Worm (Caenorhabditis elegans): ENCODE measurements around the gene dpy-8.

ce11 chrX:5105703-5106102 lies 44.6 kb downstream of the dpy-8 start:
- no peak for TF ChIP-seq ces-1 (GFP tag; optimal IDR thresholded peaks at IDR 0.05)
- TF ChIP-seq elt-3 (tag; optimal IDR thresholded peaks at IDR 0.05), result no peak
- TF ChIP-seq fkh-4 (tag; optimal IDR thresholded peaks at IDR 0.05; ENCODE audit: borderline replicate concordance), result no peak
- TF ChIP-seq nhr-12 (tag; optimal IDR thresholded peaks at IDR 0.05), result no peak
- no peak for TF ChIP-seq mef-2 (tag; optimal IDR thresholded peaks at IDR 0.05)
- TF ChIP-seq nhr-77 (tag; optimal IDR thresholded peaks at IDR 0.05), result no peak
- no peak for TF ChIP-seq sptf-1 (tag; optimal IDR thresholded peaks at IDR 0.05)
- no peak for TF ChIP-seq ztf-4 (tag; optimal IDR thresholded peaks at IDR 0.05)
- TF ChIP-seq unc-62 (GFP tag; optimal IDR thresholded peaks at IDR 0.05), result no peak
- TF ChIP-seq skn-1 (tag; optimal IDR thresholded peaks at IDR 0.05), result no peak
- no peak for TF ChIP-seq tbx-2 (tag; optimal IDR thresholded peaks at IDR 0.05)
- TF ChIP-seq jun-1 (tag; optimal IDR thresholded peaks at IDR 0.05), result no peak
- no peak for TF ChIP-seq ets-5 (GFP tag; IDR thresholded peaks at IDR 0.05)
- TF ChIP-seq fkh-10 (GFP tag; optimal IDR thresholded peaks at IDR 0.05), result no peak

All from whole organism, L1 larva.